Worm (Caenorhabditis elegans) whole organism, dauer: ENCODE data around the gene T10D4.7.

Experiments used
- unc-62 ChIP-seq: sonication (generic microtip); optimal IDR thresholded peaks from 2 replicates; lab custom pipeline; 2017; ENCODE audit warnings: missing biosample characterization, missing genetic modification reagents, missing genetic modification characterization

Gene T10D4.7

ce11 chrII:3117471-3117870 is at the start of gene T10D4.7:
Gene T10D4.7 (plus strand): TSS chrII:3117771.
- no peak for TF ChIP-seq unc-62 (GFP tag; lab: Kevin White, UChicago)

- TF ChIP-seq unc-62 (GFP tag; lab: Kevin White, UChicago): no peak
These were observed 49.7 kb upstream of the T10D4.7 start for ce11 chrII:3067896-3068295.

ce11 chrII:3068646-3069045 is 48.9 kb upstream of the T10D4.7 start:
- TF ChIP-seq unc-62 (GFP tag; lab: Kevin White, UChicago): no peak

ce11 chrII:3070182-3070581 is 47.4 kb upstream of the T10D4.7 start:
- TF ChIP-seq unc-62 (GFP tag; lab: Kevin White, UChicago): no peak

ce11 chrII:3071012-3071749 is 46.4 kb upstream of the T10D4.7 start, which contains the start of gene Y25C1A.7:
Gene Y25C1A.7 (minus strand): TSS chrII:3071062.
- no peak for TF ChIP-seq unc-62 (GFP tag; lab: Kevin White, UChicago)

- TF ChIP-seq unc-62 (GFP tag; lab: Kevin White, UChicago): no peak
These were observed 40.7 kb upstream of the T10D4.7 start, which contains the start of gene Y25C1A.8 for ce11 chrII:3076915-3077314. Gene Y25C1A.8 (minus strand): TSS chrII:3076959.

- no peak for TF ChIP-seq unc-62 (GFP tag; lab: Kevin White, UChicago)
These were observed 39.1 kb upstream of the T10D4.7 start, which contains the start of gene copb-1 for ce11 chrII:3078496-3078895. Gene copb-1 (plus strand): TSS chrII:3078796.

ce11 chrII:3087134-3087533 is 30.4 kb upstream of the T10D4.7 start:
- TF ChIP-seq unc-62 (GFP tag; lab: Kevin White, UChicago): no peak

ce11 chrII:3091268-3091667 is 26.3 kb upstream of the T10D4.7 start, which contains the start of gene srg-21:
Gene srg-21 (minus strand): TSS chrII:3091368.
- TF ChIP-seq unc-62 (GFP tag; lab: Kevin White, UChicago): no peak

ce11 chrII:3093352-3093751 is 24.2 kb upstream of the T10D4.7 start, which contains the start of gene srg-22:
Gene srg-22 (minus strand): TSS chrII:3093452.
- TF ChIP-seq unc-62 (GFP tag; lab: Kevin White, UChicago): no peak

- TF ChIP-seq unc-62 (GFP tag; lab: Kevin White, UChicago): no peak
These were observed 21.5 kb upstream of the T10D4.7 start, which contains the start of gene srg-23 for ce11 chrII:3096060-3096459. Gene srg-23 (minus strand): TSS chrII:3096160.

ce11 chrII:3096857-3097256 is 20.7 kb upstream of the T10D4.7 start, which contains the start of gene Y25C1A.14:
Gene Y25C1A.14 (minus strand): TSS chrII:3096957.
- TF ChIP-seq unc-62 (GFP tag; lab: Kevin White, UChicago): no peak

ce11 chrII:3100546-3100945 is 17.0 kb upstream of the T10D4.7 start, which contains the start of gene srg-24:
Gene srg-24 (minus strand): TSS chrII:3100646.
- TF ChIP-seq unc-62 (GFP tag; lab: Kevin White, UChicago): no peak

- TF ChIP-seq unc-62 (GFP tag; lab: Kevin White, UChicago): no peak
These were observed 15.6 kb upstream of the T10D4.7 start, which contains the start of gene clec-121 for ce11 chrII:3102018-3102417. Gene clec-121 (plus strand): TSS chrII:3102318.

- no peak for TF ChIP-seq unc-62 (GFP tag; lab: Kevin White, UChicago)
These were observed 11.8 kb upstream of the T10D4.7 start, which contains the start of gene clec-122 for ce11 chrII:3105765-3106164. Gene clec-122 (plus strand): TSS chrII:3106065.

ce11 chrII:3108101-3108500 is 9.5 kb upstream of the T10D4.7 start:
- TF ChIP-seq unc-62 (GFP tag; lab: Kevin White, UChicago): no peak

ce11 chrII:3109533-3109932 is 8.0 kb upstream of the T10D4.7 start:
- no peak for TF ChIP-seq unc-62 (GFP tag; lab: Kevin White, UChicago)
